Fruit fly (Drosophila melanogaster) whole organism, wandering third instar larva: ENCODE measurements around the gene CG17154.

Experiments used
- Mio ChIP-seq: sonication (Bioruptor generic); optimal IDR thresholded peaks from 2 replicates; lab custom pipeline; 2016; ENCODE audit warnings: missing biosample characterization, missing genetic modification characterization
- fru ChIP-seq: fragments of 200-800 bp; sonication (Bioruptor generic); optimal IDR thresholded peaks from 3 replicates; lab custom pipeline; 2016; ENCODE audit warnings: missing biosample characterization, mild to moderate bottlenecking, missing genetic modification characterization
- h ChIP-seq: fragments of 200-800 bp; sonication (Bioruptor generic); optimal IDR thresholded peaks from 3 replicates; lab custom pipeline; 2016; ENCODE audit warnings: missing biosample characterization, mild to moderate bottlenecking, missing genetic modification characterization
- psq ChIP-seq: fragments of 200-800 bp; sonication (Bioruptor generic); optimal IDR thresholded peaks from 3 replicates; lab custom pipeline; 2017; ENCODE audit warnings: missing biosample characterization, mild to moderate bottlenecking, missing genetic modification characterization, moderate library complexity
- usp ChIP-seq: fragments of >200 bp; optimal IDR thresholded peaks from 2 replicates; lab custom pipeline; 2017; ENCODE audit warnings: missing biosample characterization, missing genetic modification characterization
- woc ChIP-seq: sonication (Bioruptor generic); optimal IDR thresholded peaks from 2 replicates; lab custom pipeline; 2016; ENCODE audit warnings: missing biosample characterization, mild to moderate bottlenecking, missing genetic modification characterization

- TF ChIP-seq usp (GFP tag; lab: Kevin White, UChicago) (no peak), woc (GFP tag; lab: Kevin White, UChicago) (no peak), fru (GFP tag; lab: Kevin White, UChicago) (no peak), psq (GFP tag; lab: Kevin White, UChicago) (no peak), Mio (no peak), h (no peak)
Measured at dm6 chr3L:12109045-12109632, 20.7 kb downstream of the CG17154 start.
